Worm (Caenorhabditis elegans): ENCODE data around the gene C45B2.3.

The C45B2.3 gene

ce11 chrX:6129277-6129676, 46.5 kb downstream of the C45B2.3 start:
- TF ChIP-seq zfh-2 (GFP tag; conservative IDR thresholded peaks at IDR 0.05) (no peak), Y67H2A.10 (GFP tag; conservative IDR thresholded peaks at IDR 0.05) (no peak), ekl-4 (GFP tag; IDR thresholded peaks at IDR 0.05) (no peak), ama-1 (optimal IDR thresholded peaks at IDR 0.05) (no peak), ama-1 (GFP tag; optimal IDR thresholded peaks at IDR 0.05) (no peak), hsf-1 (GFP tag; IDR thresholded peaks at IDR 0.05) (no peak), hlh-26 (GFP tag; conservative IDR thresholded peaks at IDR 0.05) (no peak), egl-18 (GFP tag; IDR thresholded peaks at IDR 0.05) (no peak), let-607 (tag; optimal IDR thresholded peaks at IDR 0.05) (peak in 1 of 2 experiments; percentile 12), aptf-2 (GFP tag; conservative IDR thresholded peaks at IDR 0.05) (no peak), madf-8 (GFP tag; conservative IDR thresholded peaks at IDR 0.05) (no peak), ztf-3 (GFP tag; optimal IDR thresholded peaks at IDR 0.05) (no peak), sea-2 (GFP tag; IDR thresholded peaks at IDR 0.05) (no peak), dox-1 (GFP tag; IDR thresholded peaks at IDR 0.05) (peak; percentile 41; the same call in 1 of the 2 replicates), Y53F4B.3 (GFP tag; IDR thresholded peaks at IDR 0.05) (no peak), lin-40 (tag; optimal IDR thresholded peaks at IDR 0.05) (peak; percentile 2), Y95B8A.8 (GFP tag; IDR thresholded peaks at IDR 0.05) (no peak), nhr-80 (tag; optimal IDR thresholded peaks at IDR 0.05) (peak; percentile 88), lin-35 (GFP tag; optimal IDR thresholded peaks at IDR 0.05) (no peak), B0336.3 (GFP tag; IDR thresholded peaks at IDR 0.05) (peak; percentile 47; the same call in 1 of the 2 replicates), repo-1 (tag; optimal IDR thresholded peaks at IDR 0.05) (no peak), atf-7 (tag; optimal IDR thresholded peaks at IDR 0.05) (peak; percentile 51), him-1 (tag; optimal IDR thresholded peaks at IDR 0.05) (no peak), K12H6.12 (tag; optimal IDR thresholded peaks at IDR 0.05) (no peak), athp-1 (tag; optimal IDR thresholded peaks at IDR 0.05) (no peak), unc-62 (GFP tag; optimal IDR thresholded peaks at IDR 0.05) (no peak)

Data from whole organism, young adult.